Worm (Caenorhabditis elegans) whole organism, L4 larva: ENCODE results near the gene srpa-68.

ENCODE experiments used
- F10B5.3 ChIP-seq: sonication (generic microtip); optimal IDR thresholded peaks from 2 replicates; lab custom pipeline; 2016; ENCODE audit warnings: mild to moderate bottlenecking, missing genetic modification characterization, missing compliant biosample characterization
- F49E8.2 ChIP-seq: sonication (generic microtip); optimal IDR thresholded peaks from 2 replicates; lab custom pipeline; 2016; ENCODE audit warnings: missing compliant biosample characterization, mild to moderate bottlenecking, missing genetic modification characterization, borderline replicate concordance
- T20F7.1 ChIP-seq: fragments of 200-800 bp; sonication (Bioruptor generic); optimal IDR thresholded peaks from 2 replicates; lab custom pipeline; 2018; ENCODE audit warnings: mild to moderate bottlenecking, missing genetic modification characterization, missing compliant biosample characterization
- T26A8.4 ChIP-seq: fragments of 200-800 bp; sonication (Bioruptor generic); IDR thresholded peaks from 2 replicates; pipeline ENCODE4 v1.3.6; 2022; ENCODE audit warnings: missing genetic modification characterization, missing compliant biosample characterization
- aha-1 ChIP-seq: fragments of 150-350 bp; peaks from one replicate; lab custom pipeline; 2014; ENCODE audit warnings: missing biosample characterization, missing genetic modification characterization
- arid-1 ChIP-seq: fragments of 200-800 bp; sonication (Bioruptor generic); conservative IDR thresholded peaks from 2 replicates; pipeline ENCODE4 v1.3.6; 2022; ENCODE audit warnings: missing genetic modification reagents, missing genetic modification characterization, missing compliant biosample characterization
- ceh-32 ChIP-seq: sonication (generic microtip); optimal IDR thresholded peaks from 2 replicates; lab custom pipeline; 2016; ENCODE audit warnings: mild to moderate bottlenecking, missing genetic modification characterization, missing compliant biosample characterization; ENCODE audit not compliant: poor library complexity
- ceh-44 ChIP-seq: fragments of 200-800 bp; sonication (Bioruptor generic); IDR thresholded peaks from 2 replicates; pipeline ENCODE4 v1.3.6; 2022; ENCODE audit warnings: missing genetic modification reagents, missing genetic modification characterization, missing compliant biosample characterization
- ceh-62 ChIP-seq: sonication (generic microtip); optimal IDR thresholded peaks from 2 replicates; lab custom pipeline; 2017; ENCODE audit warnings: missing biosample characterization, missing genetic modification characterization
- cey-2 ChIP-seq: sonication (generic microtip); optimal IDR thresholded peaks from 3 replicates; lab custom pipeline; 2017; ENCODE audit warnings: missing genetic modification characterization, mild to moderate bottlenecking, missing compliant biosample characterization, antibody characterized with exemption, borderline replicate concordance; ENCODE audit not compliant: insufficient read depth
- daf-16 ChIP-seq, 3 experiments: sonication (generic microtip); optimal IDR thresholded peaks; 2 replicates each; lab custom pipeline; 2016 to 2017; ENCODE audit warnings: missing genetic modification characterization in 3 of 3, missing genetic modification reagents in 3 of 3, mild to moderate bottlenecking in 2 of 3, missing compliant biosample characterization in 2 of 3, missing biosample characterization in 1 of 3, moderate library complexity in 1 of 3
- daf-8 ChIP-seq: fragments of 200-800 bp; sonication (Bioruptor generic); IDR thresholded peaks from 2 replicates; pipeline ENCODE4 v1.3.6; 2022; ENCODE audit warnings: missing genetic modification characterization, missing compliant biosample characterization
- dmd-6 ChIP-seq: fragments of 200-800 bp; sonication (Bioruptor generic); IDR thresholded peaks from 2 replicates; pipeline ENCODE4 v1.3.6; 2022; ENCODE audit warnings: missing genetic modification reagents, missing genetic modification characterization, missing compliant biosample characterization
- dpl-1 ChIP-seq: fragments of 150-350 bp; optimal IDR thresholded peaks from 2 replicates; lab custom pipeline; 2014; ENCODE audit warnings: missing biosample characterization, missing genetic modification reagents, missing genetic modification characterization
- duxl-1 ChIP-seq: sonication (generic microtip); optimal IDR thresholded peaks from 2 replicates; lab custom pipeline; 2016; ENCODE audit warnings: mild to moderate bottlenecking, missing genetic modification characterization, moderate library complexity, missing compliant biosample characterization; ENCODE audit not compliant: poor library complexity
- egl-43 ChIP-seq: fragments of 200-800 bp; sonication (Bioruptor generic); IDR thresholded peaks from 2 replicates; pipeline ENCODE4 v1.3.6; 2022; ENCODE audit warnings: missing genetic modification reagents, missing genetic modification characterization, missing compliant biosample characterization
- fkh-10 ChIP-seq: fragments of 150-350 bp; optimal IDR thresholded peaks from 2 replicates; lab custom pipeline; 2014; ENCODE audit warnings: missing biosample characterization, missing genetic modification reagents, missing genetic modification characterization
- hlh-11 ChIP-seq: fragments of 200-800 bp; sonication (Bioruptor generic); optimal IDR thresholded peaks from 2 replicates; lab custom pipeline; 2018; ENCODE audit warnings: mild to moderate bottlenecking, missing genetic modification characterization, missing compliant biosample characterization
- lin-1 ChIP-seq: fragments of 200-800 bp; sonication (Bioruptor generic); IDR thresholded peaks from 2 replicates; pipeline ENCODE4 v1.3.6; 2022; ENCODE audit warnings: missing genetic modification reagents, missing genetic modification characterization, missing compliant biosample characterization
- lin-13 ChIP-seq: fragments of 150-350 bp; optimal IDR thresholded peaks from 2 replicates; lab custom pipeline; 2014; ENCODE audit warnings: missing biosample characterization, missing genetic modification reagents, missing genetic modification characterization
- lin-15B ChIP-seq: fragments of 150-350 bp; sonication (generic microtip); optimal IDR thresholded peaks from 3 replicates; lab custom pipeline; 2014; ENCODE audit warnings: missing biosample characterization, missing genetic modification characterization
- lsy-2 ChIP-seq, 2 experiments: fragments of 150-350 bp in 1 of 2; sonication (generic microtip) in 1 of 2; optimal IDR thresholded peaks; 2 replicates each; lab custom pipeline; 2014 to 2017; ENCODE audit warnings: missing biosample characterization in 2 of 2, missing genetic modification characterization in 2 of 2
- madf-5 ChIP-seq, 2 experiments: fragments of 200-800 bp; sonication (Bioruptor generic); IDR thresholded peaks; 2 replicates each; pipeline ENCODE4 v1.3.6; 2022; ENCODE audit warnings: missing compliant biosample characterization in 2 of 2, missing genetic modification characterization in 2 of 2
- madf-9 ChIP-seq: fragments of 200-800 bp; sonication (Bioruptor generic); conservative IDR thresholded peaks from 2 replicates; pipeline ENCODE4 v1.3.6; 2022; ENCODE audit warnings: missing genetic modification reagents, missing genetic modification characterization, missing compliant biosample characterization
- mdl-1 ChIP-seq, 2 experiments: fragments of 150-350 bp in 1 of 2; sonication (generic microtip) in 1 of 2; optimal IDR thresholded peaks; 2 replicates each; lab custom pipeline; 2014 to 2017; ENCODE audit warnings: missing biosample characterization in 2 of 2, missing genetic modification characterization in 2 of 2
- mdt-29 ChIP-seq: fragments of 200-800 bp; sonication (Bioruptor generic); IDR thresholded peaks from 2 replicates; pipeline ENCODE4 v1.3.6; 2022; ENCODE audit warnings: missing genetic modification reagents, missing genetic modification characterization, missing compliant biosample characterization
- mep-1 ChIP-seq: fragments of 150-350 bp; sonication (generic microtip); optimal IDR thresholded peaks from 3 replicates; lab custom pipeline; 2014; ENCODE audit warnings: missing biosample characterization, missing genetic modification characterization
- mes-2 ChIP-seq: sonication (generic microtip); optimal IDR thresholded peaks from 2 replicates; lab custom pipeline; 2016; ENCODE audit warnings: missing genotype, mild to moderate bottlenecking, missing genetic modification characterization, missing compliant biosample characterization; ENCODE audit not compliant: poor library complexity, severe bottlenecking
- mxl-3 ChIP-seq: fragments of 200-800 bp; sonication (Bioruptor generic); optimal IDR thresholded peaks from 2 replicates; lab custom pipeline; 2018; ENCODE audit warnings: mild to moderate bottlenecking, missing genetic modification characterization, missing compliant biosample characterization
- nhr-10 ChIP-seq: fragments of 150-350 bp; optimal IDR thresholded peaks from 2 replicates; lab custom pipeline; 2014; ENCODE audit warnings: missing biosample characterization, missing genetic modification characterization
- nhr-102 ChIP-seq: sonication (generic microtip); optimal IDR thresholded peaks from 2 replicates; lab custom pipeline; 2016; ENCODE audit warnings: mild to moderate bottlenecking, missing genetic modification characterization, moderate library complexity, missing compliant biosample characterization
- nhr-11 ChIP-seq: fragments of 150-350 bp; optimal IDR thresholded peaks from 2 replicates; lab custom pipeline; 2014; ENCODE audit warnings: missing biosample characterization, missing genetic modification characterization
- nhr-111 ChIP-seq: fragments of 200-800 bp; sonication (Bioruptor generic); optimal IDR thresholded peaks from 2 replicates; lab custom pipeline; 2018; ENCODE audit warnings: mild to moderate bottlenecking, missing genetic modification characterization, missing compliant biosample characterization
- nhr-237 ChIP-seq: sonication (generic microtip); optimal IDR thresholded peaks from 2 replicates; lab custom pipeline; 2017; ENCODE audit warnings: missing biosample characterization, missing genetic modification characterization
- nhr-28 ChIP-seq: fragments of 150-350 bp; optimal IDR thresholded peaks from 2 replicates; lab custom pipeline; 2014; ENCODE audit warnings: missing biosample characterization, missing genetic modification characterization
- nhr-48 ChIP-seq: sonication (generic microtip); optimal IDR thresholded peaks from 2 replicates; lab custom pipeline; 2016; ENCODE audit warnings: mild to moderate bottlenecking, missing genetic modification characterization, missing compliant biosample characterization
- nhr-6 ChIP-seq: fragments of 150-350 bp; optimal IDR thresholded peaks from 2 replicates; lab custom pipeline; 2014; ENCODE audit warnings: missing biosample characterization, missing genetic modification characterization
- nhr-76 ChIP-seq: fragments of 150-350 bp; optimal IDR thresholded peaks from 2 replicates; lab custom pipeline; 2014; ENCODE audit warnings: missing biosample characterization, missing genetic modification characterization
- nhr-77 ChIP-seq: fragments of 150-350 bp; optimal IDR thresholded peaks from 2 replicates; lab custom pipeline; 2014; ENCODE audit warnings: missing biosample characterization, missing genetic modification characterization
- pha-4 ChIP-seq, 2 experiments: fragments of 150-350 bp in 1 of 2; fragments of 200-800 bp in 1 of 2; sonication (Bioruptor generic) in 1 of 2; IDR thresholded peaks in 1 of 2; optimal IDR thresholded peaks in 1 of 2; 2 replicates each; pipeline versions ENCODE4 v1.3.6 to Lab custom; 2014 to 2022; ENCODE audit warnings: missing genetic modification characterization in 2 of 2, missing genetic modification reagents in 2 of 2, missing biosample characterization in 1 of 2, missing compliant biosample characterization in 1 of 2
- skn-1 ChIP-seq: fragments of 150-350 bp; optimal IDR thresholded peaks from 2 replicates; lab custom pipeline; 2014; ENCODE audit warnings: missing biosample characterization, missing genetic modification characterization
- spr-1 ChIP-seq: sonication (generic microtip); optimal IDR thresholded peaks from 2 replicates; lab custom pipeline; 2016; ENCODE audit warnings: mild to moderate bottlenecking, missing genetic modification characterization, missing compliant biosample characterization
- spr-3 ChIP-seq: fragments of 200-800 bp; sonication (Bioruptor generic); optimal IDR thresholded peaks from 2 replicates; lab custom pipeline; 2018; ENCODE audit warnings: mild to moderate bottlenecking, missing genetic modification characterization, missing compliant biosample characterization
- tag-97 ChIP-seq: fragments of 200-800 bp; sonication (Bioruptor generic); IDR thresholded peaks from 2 replicates; pipeline ENCODE4 v1.3.6; 2022; ENCODE audit warnings: missing genetic modification characterization, missing compliant biosample characterization
- tra-1 ChIP-seq: fragments of 200-800 bp; sonication (Bioruptor generic); IDR thresholded peaks from 2 replicates; pipeline ENCODE4 v1.3.6; 2022; ENCODE audit warnings: missing genetic modification reagents, missing genetic modification characterization, missing compliant biosample characterization
- unc-130 ChIP-seq: sonication (generic microtip); optimal IDR thresholded peaks from 2 replicates; lab custom pipeline; 2016; ENCODE audit warnings: missing genetic modification reagents, missing genetic modification characterization, missing compliant biosample characterization
- unc-62 ChIP-seq, 3 experiments: fragments of 150-350 bp in 1 of 3; sonication (generic microtip); optimal IDR thresholded peaks in 2 of 3; peaks in 1 of 3; 1 replicate in 1 of 3; 2 replicates in 2 of 3; lab custom pipeline; 2014 to 2017; ENCODE audit warnings: missing biosample characterization in 3 of 3, missing genetic modification characterization in 3 of 3, missing genetic modification reagents in 3 of 3, missing genotype in 1 of 3
- ztf-11 ChIP-seq: fragments of 150-350 bp; optimal IDR thresholded peaks from 2 replicates; lab custom pipeline; 2014; ENCODE audit warnings: missing biosample characterization, missing genetic modification characterization
- ztf-7 ChIP-seq: fragments of 150-350 bp; optimal IDR thresholded peaks from 2 replicates; lab custom pipeline; 2014; ENCODE audit warnings: missing biosample characterization, missing genetic modification characterization

The srpa-68 gene

ce11 chrV:12291587-12291986 lies at the start of gene srpa-68, which contains the start of gene srh-16:
TSS of gene srpa-68 (minus strand) at chrV:12291658.
TSS of gene srh-16 (plus strand) at chrV:12291861.
- TF ChIP-seq dmd-6 (peak; percentile 79), nhr-6 (peak; percentile 97), nhr-111 (no peak), arid-1 (GFP tag; lab: Robert Waterston, UW) (peak; percentile 88), tra-1 (GFP tag; lab: Robert Waterston, UW) (0 out of 2 replicates have a peak, but pooled peaks have one; percentile 21), dpl-1 (GFP tag; lab: Kevin White, UChicago) (peak; percentile 99), F10B5.3 (peak; percentile 79), mes-2 (peak; percentile 93), F49E8.2 (tag; lab: Kevin White, UChicago) (peak; percentile 69), nhr-237 (no peak), lin-1 (peak; percentile 41; the same call in 1 of the 2 replicates), mdt-29 (0 out of 2 replicates have a peak, but pooled peaks have one; percentile 26), mep-1 (peak; percentile 90), fkh-10 (GFP tag; lab: Kevin White, UChicago) (peak; percentile 46), T26A8.4 (peak; percentile 89), pha-4 (GFP tag; IDR thresholded peaks at IDR 0.05; lab: Robert Waterston, UW) (peak; percentile 80; the same call in 1 of the 2 replicates), pha-4 (tag; optimal IDR thresholded peaks at IDR 0.05; lab: Kevin White, UChicago) (no peak), mdl-1 (tag; optimal IDR thresholded peaks at IDR 0.05; lab: Kevin White, UChicago) (peak in 1 of 2 experiments; percentile 8), skn-1 (tag; lab: Kevin White, UChicago) (no peak), lsy-2 (tag; optimal IDR thresholded peaks at IDR 0.05; lab: Kevin White, UChicago) (peak; percentile 22 to 94), egl-43 (GFP tag; lab: Robert Waterston, UW) (0 out of 2 replicates have a peak, but pooled peaks have one; percentile 53), T20F7.1 (GFP tag; lab: Kevin White, UChicago) (peak; percentile 86), unc-62 (GFP tag; optimal IDR thresholded peaks at IDR 0.05 in 1 of 2; lab: Kevin White, UChicago) (no peak), unc-62 (tag; optimal IDR thresholded peaks at IDR 0.05; lab: Kevin White, UChicago) (no peak), madf-5 (GFP tag; IDR thresholded peaks at IDR 0.05; lab: Robert Waterston, UW) (no peak), nhr-77 (peak; percentile 37), ceh-62 (tag; lab: Kevin White, UChicago) (no peak), cey-2 (no peak), mxl-3 (GFP tag; lab: Kevin White, UChicago) (no peak), madf-9 (GFP tag; lab: Robert Waterston, UW) (no peak), ceh-32 (peak; percentile 26), nhr-28 (tag; lab: Kevin White, UChicago) (peak; percentile 72), nhr-76 (tag; lab: Kevin White, UChicago) (peak; percentile 14), ztf-7 (peak; percentile 74), hlh-11 (peak; percentile 80), lin-15B (peak; percentile 37), spr-3 (GFP tag; lab: Kevin White, UChicago) (peak; percentile 17), daf-16 (GFP tag; optimal IDR thresholded peaks at IDR 0.05; lab: Kevin White, UChicago) (peak; percentile 33 to 50), daf-16 (tag; optimal IDR thresholded peaks at IDR 0.05; lab: Kevin White, UChicago) (peak; percentile 60), spr-1 (tag; lab: Kevin White, UChicago) (peak; percentile 81), unc-130 (GFP tag; lab: Kevin White, UChicago) (peak; percentile 59), ceh-44 (GFP tag; lab: Robert Waterston, UW) (no peak), tag-97 (GFP tag; lab: Robert Waterston, UW) (no peak), aha-1 (tag; lab: Kevin White, UChicago) (peak; percentile 97), nhr-48 (tag; lab: Kevin White, UChicago) (peak; percentile 77), nhr-102 (tag; lab: Kevin White, UChicago) (peak; percentile 93), nhr-10 (no peak), duxl-1 (tag; lab: Kevin White, UChicago) (peak; percentile 87), ztf-11 (no peak), lin-13 (peak; percentile 74), nhr-11 (peak; percentile 56), daf-8 (GFP tag; lab: Robert Waterston, UW) (no peak)
